Worm (Caenorhabditis elegans) whole organism, L3 larva: Measurements from ENCODE around the gene cdc-48.1.

ENCODE experiments used
- R02D3.7 ChIP-seq: fragments of 150-350 bp; optimal IDR thresholded peaks from 2 replicates; lab custom pipeline; 2014; ENCODE audit warnings: missing biosample characterization, missing genetic modification characterization
- ZK546.5 ChIP-seq: sonication (generic microtip); optimal IDR thresholded peaks from 2 replicates; lab custom pipeline; 2017; ENCODE audit warnings: missing biosample characterization, missing genetic modification characterization
- aly-2 ChIP-seq: fragments of 150-350 bp; optimal IDR thresholded peaks from 2 replicates; lab custom pipeline; 2014; ENCODE audit warnings: missing biosample characterization, missing genetic modification characterization
- ama-1 ChIP-seq: fragments of 150-350 bp; optimal IDR thresholded peaks from 2 replicates; lab custom pipeline; 2018
- ceh-16 ChIP-seq: sonication (generic microtip); optimal IDR thresholded peaks from 2 replicates; lab custom pipeline; 2017; ENCODE audit warnings: missing biosample characterization, missing genetic modification characterization
- ceh-28 ChIP-seq: fragments of 150-350 bp; optimal IDR thresholded peaks from 2 replicates; lab custom pipeline; 2014; ENCODE audit warnings: missing biosample characterization, missing genetic modification reagents, missing genetic modification characterization
- ceh-82 ChIP-seq: fragments of 150-350 bp; optimal IDR thresholded peaks from 2 replicates; lab custom pipeline; 2014; ENCODE audit warnings: missing biosample characterization, missing genetic modification characterization
- ceh-9 ChIP-seq: sonication (generic microtip); optimal IDR thresholded peaks from 2 replicates; lab custom pipeline; 2018; ENCODE audit warnings: missing biosample characterization, missing genetic modification characterization
- daf-12 ChIP-seq: fragments of 150-350 bp; optimal IDR thresholded peaks from 2 replicates; lab custom pipeline; 2014; ENCODE audit warnings: missing biosample characterization, missing genetic modification reagents, missing genetic modification characterization
- egl-27 ChIP-seq: sonication (generic microtip); optimal IDR thresholded peaks from 4 replicates; lab custom pipeline; 2017; ENCODE audit warnings: missing biosample characterization, missing genetic modification reagents, missing genetic modification characterization
- elt-1 ChIP-seq: fragments of 150-350 bp; optimal IDR thresholded peaks from 2 replicates; lab custom pipeline; 2014; ENCODE audit warnings: missing biosample characterization, missing genetic modification characterization
- elt-3 ChIP-seq, 3 experiments: fragments of 150-350 bp in 1 of 3; sonication (generic microtip) in 2 of 3; optimal IDR thresholded peaks; 2 replicates in 2 of 3; 4 replicates in 1 of 3; lab custom pipeline; 2014 to 2017; ENCODE audit warnings: missing biosample characterization in 3 of 3, missing genetic modification characterization in 3 of 3
- eor-1 ChIP-seq, 2 experiments: fragments of 150-350 bp; optimal IDR thresholded peaks; 2 replicates each; lab custom pipeline; 2014 to 2018; ENCODE audit warnings: missing biosample characterization in 2 of 2, missing genetic modification characterization in 2 of 2
- fkh-2 ChIP-seq: fragments of 150-350 bp; optimal IDR thresholded peaks from 2 replicates; lab custom pipeline; 2014; ENCODE audit warnings: missing biosample characterization, missing genetic modification reagents, missing genetic modification characterization
- fos-1 ChIP-seq: fragments of 150-350 bp; optimal IDR thresholded peaks from 2 replicates; lab custom pipeline; 2014; ENCODE audit warnings: missing biosample characterization, missing genetic modification characterization
- jun-1 ChIP-seq: fragments of 150-350 bp; optimal IDR thresholded peaks from 2 replicates; lab custom pipeline; 2014; ENCODE audit warnings: missing biosample characterization, missing genetic modification reagents, missing genetic modification characterization
- lin-15B ChIP-seq: fragments of 150-350 bp; optimal IDR thresholded peaks from 2 replicates; lab custom pipeline; 2014; ENCODE audit warnings: missing biosample characterization, missing genetic modification characterization
- lin-39 ChIP-seq: fragments of 150-350 bp; optimal IDR thresholded peaks from 2 replicates; lab custom pipeline; 2018; ENCODE audit warnings: missing biosample characterization, missing genetic modification reagents, missing genetic modification characterization
- mdl-1 ChIP-seq: fragments of 150-350 bp; optimal IDR thresholded peaks from 2 replicates; lab custom pipeline; 2014; ENCODE audit warnings: missing biosample characterization, missing genetic modification characterization
- nfya-1 ChIP-seq: sonication (generic microtip); optimal IDR thresholded peaks from 2 replicates; lab custom pipeline; 2017; ENCODE audit warnings: missing genetic modification characterization, mild to moderate bottlenecking, missing compliant biosample characterization, antibody characterized with exemption, moderate library complexity; ENCODE audit not compliant: insufficient read depth
- nhr-11 ChIP-seq: fragments of 150-350 bp; optimal IDR thresholded peaks from 2 replicates; lab custom pipeline; 2014; ENCODE audit warnings: missing biosample characterization, missing genetic modification characterization
- nhr-12 ChIP-seq: fragments of 150-350 bp; optimal IDR thresholded peaks from 2 replicates; lab custom pipeline; 2014; ENCODE audit warnings: missing biosample characterization, missing genetic modification characterization
- nhr-23 ChIP-seq: fragments of 150-350 bp; optimal IDR thresholded peaks from 2 replicates; lab custom pipeline; 2014; ENCODE audit warnings: missing biosample characterization, missing genetic modification reagents, missing genetic modification characterization
- nhr-25 ChIP-seq: sonication (generic microtip); optimal IDR thresholded peaks from 2 replicates; lab custom pipeline; 2017; ENCODE audit warnings: missing biosample characterization, missing genetic modification characterization
- nhr-43 ChIP-seq: sonication (generic microtip); optimal IDR thresholded peaks from 2 replicates; lab custom pipeline; 2016; ENCODE audit warnings: mild to moderate bottlenecking, missing genetic modification characterization, missing compliant biosample characterization; ENCODE audit not compliant: poor library complexity, severe bottlenecking
- nhr-67 ChIP-seq: fragments of 150-350 bp; optimal IDR thresholded peaks from 2 replicates; lab custom pipeline; 2014; ENCODE audit warnings: missing biosample characterization, missing genetic modification characterization
- nhr-76 ChIP-seq: fragments of 150-350 bp; sonication (generic microtip); optimal IDR thresholded peaks from 5 replicates; lab custom pipeline; 2014; ENCODE audit warnings: missing biosample characterization, missing genetic modification characterization
- pha-4 ChIP-seq: fragments of 150-350 bp; optimal IDR thresholded peaks from 2 replicates; lab custom pipeline; 2014; ENCODE audit warnings: missing biosample characterization, missing genetic modification reagents, missing genetic modification characterization
- skn-1 ChIP-seq: fragments of 150-350 bp; optimal IDR thresholded peaks from 2 replicates; lab custom pipeline; 2014; ENCODE audit warnings: missing biosample characterization, missing genetic modification characterization
- tbx-2 ChIP-seq: sonication (generic microtip); optimal IDR thresholded peaks from 2 replicates; lab custom pipeline; 2016; ENCODE audit warnings: mild to moderate bottlenecking, missing genetic modification characterization, missing compliant biosample characterization
- unc-39 ChIP-seq: sonication (generic microtip); optimal IDR thresholded peaks from 4 replicates; lab custom pipeline; 2017; ENCODE audit warnings: missing biosample characterization, missing genetic modification characterization
- unc-62 ChIP-seq: fragments of 150-350 bp; sonication (generic microtip); optimal IDR thresholded peaks from 4 replicates; lab custom pipeline; 2014; ENCODE audit warnings: missing biosample characterization, missing genetic modification reagents, missing genetic modification characterization
- zag-1 ChIP-seq: fragments of 150-350 bp; optimal IDR thresholded peaks from 2 replicates; lab custom pipeline; 2014; ENCODE audit warnings: missing biosample characterization, missing genetic modification characterization
- ztf-4 ChIP-seq: fragments of 150-350 bp; optimal IDR thresholded peaks from 2 replicates; lab custom pipeline; 2014; ENCODE audit warnings: missing biosample characterization, missing genetic modification characterization

The cdc-48.1 gene

DNA sequence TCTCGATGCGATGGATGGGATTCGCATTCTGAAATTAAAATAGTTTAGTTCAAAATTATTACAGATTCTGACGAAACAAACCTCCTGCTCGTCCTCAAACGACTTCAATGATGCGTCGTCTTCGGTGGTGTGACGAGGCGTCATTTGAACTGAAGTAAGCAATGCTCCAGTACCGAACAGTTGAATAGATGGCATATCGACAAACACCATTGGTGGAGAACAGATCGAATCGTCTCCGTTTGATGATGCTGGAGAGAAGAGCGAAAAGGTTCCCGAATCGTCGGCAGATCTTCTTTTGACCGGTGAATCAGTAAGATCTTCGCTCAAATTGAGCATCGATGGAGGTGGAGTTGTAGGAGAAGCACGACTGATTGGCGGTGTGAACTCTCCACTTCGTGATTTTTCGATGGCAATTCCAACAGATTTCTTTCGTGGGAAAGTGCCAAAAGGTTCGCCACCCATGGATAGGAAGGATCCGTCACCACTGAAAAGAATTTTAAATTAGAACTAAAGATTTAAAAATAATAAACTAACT is 18.8 kb downstream of the cdc-48.1 start:
- no peak for TF ChIP-seq elt-3 (tag; optimal IDR thresholded peaks at IDR 0.05; lab: Kevin White, UChicago)
- TF ChIP-seq ama-1 (lab: Kevin White, UChicago) = peak; percentile 95
- TF ChIP-seq tbx-2 = peak; percentile 1
- peak; percentile 26 for TF ChIP-seq ztf-4 (tag; lab: Kevin White, UChicago)
- TF ChIP-seq ceh-16 (tag; lab: Kevin White, UChicago) = no peak
- no peak for TF ChIP-seq lin-15B (tag; lab: Kevin White, UChicago)
- TF ChIP-seq nhr-12 (tag; lab: Kevin White, UChicago) = no peak

- TF ChIP-seq lin-39 (tag; lab: Kevin White, UChicago) = no peak
- TF ChIP-seq unc-39 = no peak
- TF ChIP-seq pha-4 (tag; lab: Kevin White, UChicago) = peak; percentile 27
- peak; percentile 8 for TF ChIP-seq nhr-25
- TF ChIP-seq ZK546.5 (tag; lab: Kevin White, UChicago) = no peak
- TF ChIP-seq fos-1 = no peak
- no peak for TF ChIP-seq nhr-12 (tag; lab: Kevin White, UChicago)
- TF ChIP-seq nfya-1 (tag; lab: Kevin White, UChicago) = no peak
- no peak for TF ChIP-seq nhr-11 (tag; lab: Kevin White, UChicago)
- TF ChIP-seq nhr-43 (tag; lab: Kevin White, UChicago) = no peak
- no peak for TF ChIP-seq unc-62 (GFP tag; lab: Kevin White, UChicago)
- TF ChIP-seq jun-1 (tag; lab: Kevin White, UChicago) = peak; percentile 9
- TF ChIP-seq nhr-67 (tag; lab: Kevin White, UChicago) = no peak
- no peak for TF ChIP-seq ztf-4 (tag; lab: Kevin White, UChicago)
- TF ChIP-seq ama-1 (lab: Kevin White, UChicago) = peak; percentile 47
- no peak for TF ChIP-seq ceh-9 (tag; lab: Kevin White, UChicago)
- TF ChIP-seq nhr-76 (tag; lab: Kevin White, UChicago) = no peak
- TF ChIP-seq elt-1 (tag; lab: Kevin White, UChicago) = peak; percentile 7
- no peak for TF ChIP-seq aly-2 (tag; lab: Kevin White, UChicago)
- TF ChIP-seq daf-12 (tag; lab: Kevin White, UChicago) = no peak
- no peak for TF ChIP-seq zag-1 (tag; lab: Kevin White, UChicago)
- TF ChIP-seq R02D3.7 (tag; lab: Kevin White, UChicago) = no peak
- no peak for TF ChIP-seq ceh-16 (tag; lab: Kevin White, UChicago)
- peak in 1 of 3 experiments; percentile 11 for TF ChIP-seq elt-3 (tag; optimal IDR thresholded peaks at IDR 0.05; lab: Kevin White, UChicago)
- TF ChIP-seq, all 47 proteins: peak for 6
Observed at ce11 chrII:10543457-10544137, 19.6 kb downstream of the cdc-48.1 start.

DNA sequence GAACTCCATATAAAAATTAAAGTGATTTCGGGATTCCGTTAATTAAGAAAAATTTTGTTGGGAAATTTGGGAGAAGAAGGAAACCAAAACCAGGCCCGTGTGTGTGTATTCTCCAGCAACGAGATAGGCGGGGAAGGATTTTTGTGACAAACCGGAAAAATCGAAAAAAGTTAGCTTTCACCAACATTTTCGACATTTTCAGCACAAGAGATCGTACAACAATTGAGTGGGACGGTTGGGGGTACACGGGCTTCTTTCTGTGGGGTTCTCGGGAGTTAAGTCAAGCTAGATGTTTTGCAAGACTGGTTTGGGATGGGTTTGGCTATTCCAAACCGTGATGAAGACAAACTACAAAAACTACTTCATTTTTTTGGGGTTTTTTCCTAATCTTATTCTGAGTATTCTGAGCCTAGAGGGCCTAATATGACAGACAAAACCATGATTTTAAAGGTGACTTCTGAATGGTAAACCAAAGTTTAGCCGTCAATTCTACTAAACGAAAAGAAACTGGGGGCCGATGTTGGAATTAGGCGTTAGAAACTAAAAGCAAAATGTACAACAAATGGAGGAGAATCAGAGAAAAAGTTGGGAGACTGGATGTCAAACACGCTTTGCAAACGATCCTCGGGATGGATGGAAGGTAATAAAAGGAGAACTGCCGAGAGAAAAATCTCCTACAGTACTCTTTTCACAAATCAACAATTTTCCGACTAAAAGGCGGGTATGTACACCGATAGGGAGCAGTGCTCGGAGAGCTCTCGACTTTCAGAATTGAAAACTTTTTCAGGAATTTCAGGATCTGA is 20.4 kb downstream of the cdc-48.1 start:
- TF ChIP-seq ceh-82 (tag; lab: Kevin White, UChicago) = no peak
- no peak for TF ChIP-seq elt-1 (tag; lab: Kevin White, UChicago)
- peak; percentile 69 for TF ChIP-seq nhr-25
- peak; percentile 90 for TF ChIP-seq ama-1 (lab: Kevin White, UChicago)
- peak; percentile 50 for TF ChIP-seq nhr-23 (tag; lab: Kevin White, UChicago)
- TF ChIP-seq nfya-1 (tag; lab: Kevin White, UChicago) = peak; percentile 40
- no peak for TF ChIP-seq aly-2 (tag; lab: Kevin White, UChicago)
- no peak for TF ChIP-seq fos-1
- no peak for TF ChIP-seq nhr-12 (tag; lab: Kevin White, UChicago)
- TF ChIP-seq fkh-2 = no peak
- TF ChIP-seq R02D3.7 (tag; lab: Kevin White, UChicago) = no peak
- peak; percentile 12 for TF ChIP-seq jun-1 (tag; lab: Kevin White, UChicago)
- TF ChIP-seq skn-1 (tag; lab: Kevin White, UChicago) = no peak
- peak; percentile 62 for TF ChIP-seq ztf-4 (tag; lab: Kevin White, UChicago)
- TF ChIP-seq eor-1 (tag; optimal IDR thresholded peaks at IDR 0.05; lab: Kevin White, UChicago) = no peak
- TF ChIP-seq ceh-9 (tag; lab: Kevin White, UChicago) = no peak
- TF ChIP-seq nhr-43 (tag; lab: Kevin White, UChicago) = peak; percentile 70
- TF ChIP-seq mdl-1 (tag; lab: Kevin White, UChicago) = no peak
- TF ChIP-seq egl-27 (tag; lab: Kevin White, UChicago) = no peak
- no peak for TF ChIP-seq ceh-16 (tag; lab: Kevin White, UChicago)
- TF ChIP-seq ceh-28 (tag; lab: Kevin White, UChicago) = no peak
- TF ChIP-seq tbx-2 = no peak
- TF ChIP-seq nhr-11 (tag; lab: Kevin White, UChicago) = peak; percentile 1
- TF ChIP-seq, all 47 proteins: peak for 8
